Worm (Caenorhabditis elegans): ENCODE results near the gene Y57A10A.29.

Y57A10A.29 gene

ce11 chrII:12289085-12289484 is 9.7 kb downstream of the Y57A10A.29 start, which contains the start of gene Y57A10A.31:
TSS of gene Y57A10A.31 (plus strand) at chrII:12289385.
- no peak for TF ChIP-seq M03D4.4 (tag; optimal IDR thresholded peaks at IDR 0.05)
- no peak for TF ChIP-seq unc-120 (tag; optimal IDR thresholded peaks at IDR 0.05; ENCODE audit: poor library complexity, severe bottlenecking)
- TF ChIP-seq nhr-237 (tag; optimal IDR thresholded peaks at IDR 0.05): no peak
- no peak for TF ChIP-seq hlh-1 (tag; optimal IDR thresholded peaks at IDR 0.05)
- no peak for TF ChIP-seq sem-2 (GFP tag; optimal IDR thresholded peaks at IDR 0.05)
- TF ChIP-seq blmp-1 (tag; optimal IDR thresholded peaks at IDR 0.05): no peak
- TF ChIP-seq unc-62 (GFP tag; optimal IDR thresholded peaks at IDR 0.05): no peak
- no peak for TF ChIP-seq flh-1 (GFP tag; optimal IDR thresholded peaks at IDR 0.05)
- no peak for TF ChIP-seq drap-1 (GFP tag; optimal IDR thresholded peaks at IDR 0.05)
- no peak for TF ChIP-seq ceh-39 (tag; optimal IDR thresholded peaks at IDR 0.05)
- no peak for TF ChIP-seq elt-1 (tag; optimal IDR thresholded peaks at IDR 0.05; ENCODE audit: borderline replicate concordance, insufficient read depth)
- no peak for TF ChIP-seq bed-3 (GFP tag; optimal IDR thresholded peaks at IDR 0.05)
- TF ChIP-seq mep-1 (tag; optimal IDR thresholded peaks at IDR 0.05): no peak
- no peak for TF ChIP-seq cnd-1 (tag; optimal IDR thresholded peaks at IDR 0.05)
- TF ChIP-seq ztf-11 (tag; optimal IDR thresholded peaks at IDR 0.05): no peak
- no peak for TF ChIP-seq mls-2 (tag; optimal IDR thresholded peaks at IDR 0.05)
- TF ChIP-seq mab-5 (tag; optimal IDR thresholded peaks at IDR 0.05): no peak

ce11 chrII:12296591-12296990 is 17.2 kb downstream of the Y57A10A.29 start:
- no peak for TF ChIP-seq ceh-43 (GFP tag; optimal IDR thresholded peaks at IDR 0.05)

- TF ChIP-seq snpc-4 (tag; optimal IDR thresholded peaks at IDR 0.05): no peak
- TF ChIP-seq nhr-2 (tag; optimal IDR thresholded peaks at IDR 0.05): no peak
- TF ChIP-seq tbx-8 (GFP tag; optimal IDR thresholded peaks at IDR 0.05): no peak
- TF ChIP-seq pha-4 (tag; optimal IDR thresholded peaks at IDR 0.05): no peak
- no peak for TF ChIP-seq lin-13 (tag; optimal IDR thresholded peaks at IDR 0.05)
- no peak for TF ChIP-seq M03D4.4 (tag; optimal IDR thresholded peaks at IDR 0.05)
- no peak for TF ChIP-seq ceh-39 (tag; optimal IDR thresholded peaks at IDR 0.05)
- TF ChIP-seq lin-32 (GFP tag; optimal IDR thresholded peaks at IDR 0.05): no peak
These were observed 21.3 kb downstream of the Y57A10A.29 start for ce11 chrII:12300680-12301079.

- TF ChIP-seq tbx-8 (GFP tag; optimal IDR thresholded peaks at IDR 0.05) (no peak), lin-32 (GFP tag; optimal IDR thresholded peaks at IDR 0.05) (no peak), unc-39 (tag; optimal IDR thresholded peaks at IDR 0.05) (no peak)
These were observed 21.9 kb downstream of the Y57A10A.29 start for ce11 chrII:12301233-12301632.

ce11 chrII:12302354-12302753 is 23.0 kb downstream of the Y57A10A.29 start, which contains the start of gene C50E10.1:
TSS of gene C50E10.1 (minus strand) at chrII:12302454.
- no peak for TF ChIP-seq ces-1 (GFP tag; optimal IDR thresholded peaks at IDR 0.05)
- no peak for TF ChIP-seq bed-3 (GFP tag; optimal IDR thresholded peaks at IDR 0.05)
- no peak for TF ChIP-seq nhr-28 (tag; optimal IDR thresholded peaks at IDR 0.05)
- TF ChIP-seq nhr-76 (tag; optimal IDR thresholded peaks at IDR 0.05): no peak
- no peak for TF ChIP-seq lsy-2 (tag; optimal IDR thresholded peaks at IDR 0.05)

- TF ChIP-seq mls-2 (tag; optimal IDR thresholded peaks at IDR 0.05) (no peak), tbx-8 (GFP tag; optimal IDR thresholded peaks at IDR 0.05) (no peak), drap-1 (GFP tag; optimal IDR thresholded peaks at IDR 0.05) (no peak), nhr-2 (tag; optimal IDR thresholded peaks at IDR 0.05) (no peak), bed-3 (GFP tag; optimal IDR thresholded peaks at IDR 0.05) (no peak), lin-32 (GFP tag; optimal IDR thresholded peaks at IDR 0.05) (no peak), ceh-83 (GFP tag; optimal IDR thresholded peaks at IDR 0.05) (no peak), nhr-12 (tag; optimal IDR thresholded peaks at IDR 0.05) (no peak), M03D4.4 (tag; optimal IDR thresholded peaks at IDR 0.05) (no peak), lin-13 (tag; optimal IDR thresholded peaks at IDR 0.05) (no peak), mep-1 (tag; optimal IDR thresholded peaks at IDR 0.05) (no peak), unc-62 (GFP tag; optimal IDR thresholded peaks at IDR 0.05) (no peak), nhr-76 (tag; optimal IDR thresholded peaks at IDR 0.05) (no peak)
These were observed 23.8 kb downstream of the Y57A10A.29 start, which contains the start of gene sre-50 for ce11 chrII:12303142-12303541. TSS of gene sre-50 (plus strand) at chrII:12303525.
